Worm (Caenorhabditis elegans) whole organism, L4 larva: ENCODE measurements around the gene C15H11.1.

Source experiments
- F10B5.3 ChIP-seq: sonication (generic microtip); optimal IDR thresholded peaks from 2 replicates; lab custom pipeline; 2016; ENCODE audit warnings: mild to moderate bottlenecking, missing genetic modification characterization, missing compliant biosample characterization
- T20F7.1 ChIP-seq: fragments of 200-800 bp; sonication (Bioruptor generic); optimal IDR thresholded peaks from 2 replicates; lab custom pipeline; 2018; ENCODE audit warnings: mild to moderate bottlenecking, missing genetic modification characterization, missing compliant biosample characterization
- T26A8.4 ChIP-seq: fragments of 200-800 bp; sonication (Bioruptor generic); IDR thresholded peaks from 2 replicates; pipeline ENCODE4 v1.3.6; 2022; ENCODE audit warnings: missing genetic modification characterization, missing compliant biosample characterization
- Y5F2A.4 ChIP-seq: fragments of 200-800 bp; sonication (Bioruptor generic); optimal IDR thresholded peaks from 2 replicates; lab custom pipeline; 2018; ENCODE audit warnings: mild to moderate bottlenecking, missing genetic modification characterization, missing compliant biosample characterization
- Y75B8A.6 ChIP-seq: fragments of 200-800 bp; sonication (Bioruptor generic); IDR thresholded peaks from 2 replicates; pipeline ENCODE4 v1.3.6; 2022; ENCODE audit warnings: missing genetic modification reagents, missing genetic modification characterization, missing compliant biosample characterization
- aly-2 ChIP-seq: sonication (generic microtip); optimal IDR thresholded peaks from 2 replicates; lab custom pipeline; 2018; ENCODE audit warnings: missing biosample characterization, missing genetic modification characterization
- ama-1 ChIP-seq: fragments of 150-350 bp; optimal IDR thresholded peaks from 2 replicates; lab custom pipeline; 2014; ENCODE audit warnings: inconsistent platforms, mixed read lengths
- arid-1 ChIP-seq: fragments of 200-800 bp; sonication (Bioruptor generic); conservative IDR thresholded peaks from 2 replicates; pipeline ENCODE4 v1.3.6; 2022; ENCODE audit warnings: missing genetic modification reagents, missing genetic modification characterization, missing compliant biosample characterization
- attf-4 ChIP-seq: sonication (generic microtip); optimal IDR thresholded peaks from 3 replicates; lab custom pipeline; 2017; ENCODE audit warnings: missing biosample characterization, missing genetic modification characterization
- ceh-62 ChIP-seq: sonication (generic microtip); optimal IDR thresholded peaks from 2 replicates; lab custom pipeline; 2017; ENCODE audit warnings: missing biosample characterization, missing genetic modification characterization
- ceh-82 ChIP-seq: sonication (generic microtip); optimal IDR thresholded peaks from 2 replicates; lab custom pipeline; 2017; ENCODE audit warnings: missing biosample characterization, missing genetic modification characterization
- ctbp-1 ChIP-seq: fragments of 200-800 bp; sonication (Bioruptor generic); IDR thresholded peaks from 2 replicates; pipeline ENCODE4 v1.3.6; 2022; ENCODE audit warnings: missing genetic modification reagents, missing genetic modification characterization, missing compliant biosample characterization
- daf-16 ChIP-seq, 3 experiments: sonication (generic microtip); optimal IDR thresholded peaks; 2 replicates each; lab custom pipeline; 2016 to 2017; ENCODE audit warnings: missing genetic modification characterization in 3 of 3, missing genetic modification reagents in 3 of 3, mild to moderate bottlenecking in 2 of 3, missing compliant biosample characterization in 2 of 3, missing biosample characterization in 1 of 3, moderate library complexity in 1 of 3
- dmd-9 ChIP-seq: fragments of 200-800 bp; sonication (Bioruptor generic); IDR thresholded peaks from 2 replicates; pipeline ENCODE4 v1.3.6; 2022; ENCODE audit warnings: missing genetic modification reagents, missing genetic modification characterization, missing compliant biosample characterization
- dpl-1 ChIP-seq: fragments of 150-350 bp; optimal IDR thresholded peaks from 2 replicates; lab custom pipeline; 2014; ENCODE audit warnings: missing biosample characterization, missing genetic modification reagents, missing genetic modification characterization
- dve-1 ChIP-seq: sonication (generic microtip); optimal IDR thresholded peaks from 2 replicates; lab custom pipeline; 2017; ENCODE audit warnings: antibody characterized with exemption, mild to moderate bottlenecking, missing genetic modification characterization, missing compliant biosample characterization; ENCODE audit not compliant: insufficient read depth
- fkh-10 ChIP-seq: fragments of 150-350 bp; optimal IDR thresholded peaks from 2 replicates; lab custom pipeline; 2014; ENCODE audit warnings: missing biosample characterization, missing genetic modification reagents, missing genetic modification characterization
- hif-1 ChIP-seq, 2 experiments: sonication (generic microtip); optimal IDR thresholded peaks; 2 replicates each; lab custom pipeline; 2016 to 2017; ENCODE audit warnings: missing compliant biosample characterization in 2 of 2, missing genetic modification characterization in 2 of 2, missing genetic modification reagents in 2 of 2, missing genotype in 2 of 2, mild to moderate bottlenecking in 1 of 2
- hlh-11 ChIP-seq: fragments of 200-800 bp; sonication (Bioruptor generic); optimal IDR thresholded peaks from 2 replicates; lab custom pipeline; 2018; ENCODE audit warnings: mild to moderate bottlenecking, missing genetic modification characterization, missing compliant biosample characterization
- hlh-30 ChIP-seq: sonication (generic microtip); optimal IDR thresholded peaks from 2 replicates; lab custom pipeline; 2017; ENCODE audit warnings: antibody characterized with exemption, mild to moderate bottlenecking, missing genetic modification characterization, missing compliant biosample characterization; ENCODE audit not compliant: insufficient read depth
- hmg-1.1 ChIP-seq: fragments of 200-800 bp; sonication (Bioruptor generic); IDR thresholded peaks from 2 replicates; pipeline ENCODE4 v1.3.6; 2022; ENCODE audit warnings: missing genetic modification reagents, missing genetic modification characterization, missing compliant biosample characterization
- lin-1 ChIP-seq: fragments of 200-800 bp; sonication (Bioruptor generic); IDR thresholded peaks from 2 replicates; pipeline ENCODE4 v1.3.6; 2022; ENCODE audit warnings: missing genetic modification reagents, missing genetic modification characterization, missing compliant biosample characterization
- lin-29 ChIP-seq: fragments of 200-800 bp; sonication (Bioruptor generic); IDR thresholded peaks from 2 replicates; pipeline ENCODE4 v1.3.6; 2022; ENCODE audit warnings: missing genetic modification reagents, missing genetic modification characterization, missing compliant biosample characterization
- lin-39 ChIP-seq: fragments of 150-350 bp; optimal IDR thresholded peaks from 2 replicates; lab custom pipeline; 2014; ENCODE audit warnings: missing biosample characterization, missing genetic modification reagents, missing genetic modification characterization
- madf-9 ChIP-seq: fragments of 200-800 bp; sonication (Bioruptor generic); conservative IDR thresholded peaks from 2 replicates; pipeline ENCODE4 v1.3.6; 2022; ENCODE audit warnings: missing genetic modification reagents, missing genetic modification characterization, missing compliant biosample characterization
- mdl-1 ChIP-seq, 2 experiments: fragments of 150-350 bp in 1 of 2; sonication (generic microtip) in 1 of 2; optimal IDR thresholded peaks; 2 replicates each; lab custom pipeline; 2014 to 2017; ENCODE audit warnings: missing biosample characterization in 2 of 2, missing genetic modification characterization in 2 of 2
- mep-1 ChIP-seq: fragments of 150-350 bp; sonication (generic microtip); optimal IDR thresholded peaks from 3 replicates; lab custom pipeline; 2014; ENCODE audit warnings: missing biosample characterization, missing genetic modification characterization
- mes-2 ChIP-seq: sonication (generic microtip); optimal IDR thresholded peaks from 2 replicates; lab custom pipeline; 2016; ENCODE audit warnings: missing genotype, mild to moderate bottlenecking, missing genetic modification characterization, missing compliant biosample characterization; ENCODE audit not compliant: poor library complexity, severe bottlenecking
- nhr-11 ChIP-seq: fragments of 150-350 bp; optimal IDR thresholded peaks from 2 replicates; lab custom pipeline; 2014; ENCODE audit warnings: missing biosample characterization, missing genetic modification characterization
- nhr-111 ChIP-seq: fragments of 200-800 bp; sonication (Bioruptor generic); optimal IDR thresholded peaks from 2 replicates; lab custom pipeline; 2018; ENCODE audit warnings: mild to moderate bottlenecking, missing genetic modification characterization, missing compliant biosample characterization
- nhr-25 ChIP-seq: sonication (generic microtip); optimal IDR thresholded peaks from 2 replicates; lab custom pipeline; 2017; ENCODE audit warnings: missing genetic modification characterization, mild to moderate bottlenecking, missing compliant biosample characterization, antibody characterized with exemption, moderate library complexity, borderline replicate concordance; ENCODE audit not compliant: insufficient read depth
- nhr-41 ChIP-seq: fragments of 200-800 bp; sonication (Bioruptor generic); IDR thresholded peaks from 2 replicates; pipeline ENCODE4 v1.3.6; 2022; ENCODE audit warnings: missing genetic modification reagents, missing genetic modification characterization, missing compliant biosample characterization
- nhr-48 ChIP-seq: sonication (generic microtip); optimal IDR thresholded peaks from 2 replicates; lab custom pipeline; 2016; ENCODE audit warnings: mild to moderate bottlenecking, missing genetic modification characterization, missing compliant biosample characterization
- nhr-6 ChIP-seq: fragments of 150-350 bp; optimal IDR thresholded peaks from 2 replicates; lab custom pipeline; 2014; ENCODE audit warnings: missing biosample characterization, missing genetic modification characterization
- pha-4 ChIP-seq, 2 experiments: fragments of 150-350 bp in 1 of 2; fragments of 200-800 bp in 1 of 2; sonication (Bioruptor generic) in 1 of 2; IDR thresholded peaks in 1 of 2; optimal IDR thresholded peaks in 1 of 2; 2 replicates each; pipeline versions ENCODE4 v1.3.6 to Lab custom; 2014 to 2022; ENCODE audit warnings: missing genetic modification characterization in 2 of 2, missing genetic modification reagents in 2 of 2, missing biosample characterization in 1 of 2, missing compliant biosample characterization in 1 of 2
- rbr-2 ChIP-seq: sonication (generic microtip); optimal IDR thresholded peaks from 2 replicates; lab custom pipeline; 2016; ENCODE audit warnings: missing genotype, missing genetic modification characterization, missing compliant biosample characterization
- sdz-12 ChIP-seq: fragments of 200-800 bp; sonication (Bioruptor generic); optimal IDR thresholded peaks from 2 replicates; lab custom pipeline; 2018; ENCODE audit warnings: mild to moderate bottlenecking, missing genetic modification characterization, missing compliant biosample characterization
- set-16 ChIP-seq: fragments of 200-800 bp; sonication (Bioruptor generic); IDR thresholded peaks from 2 replicates; pipeline ENCODE4 v1.3.6; 2022; ENCODE audit warnings: missing genetic modification reagents, missing genetic modification characterization, missing compliant biosample characterization
- snpc-4 ChIP-seq: fragments of 150-350 bp; optimal IDR thresholded peaks from 2 replicates; lab custom pipeline; 2014; ENCODE audit warnings: missing biosample characterization, missing genetic modification characterization
- spr-3 ChIP-seq: fragments of 200-800 bp; sonication (Bioruptor generic); optimal IDR thresholded peaks from 2 replicates; lab custom pipeline; 2018; ENCODE audit warnings: mild to moderate bottlenecking, missing genetic modification characterization, missing compliant biosample characterization
- unc-130 ChIP-seq: sonication (generic microtip); optimal IDR thresholded peaks from 2 replicates; lab custom pipeline; 2016; ENCODE audit warnings: missing genetic modification reagents, missing genetic modification characterization, missing compliant biosample characterization
- unc-39 ChIP-seq: sonication (generic microtip); optimal IDR thresholded peaks from 2 replicates; lab custom pipeline; 2017; ENCODE audit warnings: missing biosample characterization, missing genetic modification characterization
- vab-7 ChIP-seq: fragments of 200-800 bp; sonication (Bioruptor generic); IDR thresholded peaks from 2 replicates; pipeline ENCODE4 v1.3.6; 2022; ENCODE audit warnings: missing genetic modification reagents, missing genetic modification characterization, missing compliant biosample characterization
- zip-11 ChIP-seq: fragments of 200-800 bp; sonication (Bioruptor generic); IDR thresholded peaks from 2 replicates; pipeline ENCODE4 v1.3.6; 2022; ENCODE audit warnings: missing genetic modification characterization, missing compliant biosample characterization
- ztf-7 ChIP-seq: fragments of 150-350 bp; optimal IDR thresholded peaks from 2 replicates; lab custom pipeline; 2014; ENCODE audit warnings: missing biosample characterization, missing genetic modification characterization

Gene C15H11.1

ce11 chrV:14355738-14356368 is 37.8 kb upstream of the C15H11.1 start, which contains the start of gene cyn-1 (continued):
- TF ChIP-seq nhr-48 (tag; lab: Kevin White, UChicago) (peak; percentile 24), lin-39 (tag; lab: Kevin White, UChicago) (no peak), nhr-6 (tag; lab: Kevin White, UChicago) (peak; percentile 96), mdl-1 (tag; optimal IDR thresholded peaks at IDR 0.05; lab: Kevin White, UChicago) (peak in 1 of 2 experiments; percentile 20), T20F7.1 (GFP tag; lab: Kevin White, UChicago) (peak; percentile 72), nhr-111 (GFP tag; lab: Kevin White, UChicago) (no peak), attf-4 (tag; lab: Kevin White, UChicago) (no peak), arid-1 (0 out of 2 replicates have a peak, but pooled peaks have one; percentile 14), hlh-30 (tag; lab: Kevin White, UChicago) (peak; percentile 52), F10B5.3 (tag; lab: Kevin White, UChicago) (peak; percentile 40), hlh-11 (tag; lab: Kevin White, UChicago) (peak; percentile 66), ceh-82 (tag; lab: Kevin White, UChicago) (no peak), dpl-1 (GFP tag; lab: Kevin White, UChicago) (peak; percentile 97), Y5F2A.4 (GFP tag; lab: Kevin White, UChicago) (no peak), vab-7 (no peak), hmg-1.1 (GFP tag; lab: Robert Waterston, UW) (peak; percentile 77), fkh-10 (GFP tag; lab: Kevin White, UChicago) (peak; percentile 69), mep-1 (peak; percentile 86), sdz-12 (GFP tag; lab: Kevin White, UChicago) (no peak), ama-1 (peak; percentile 10), ctbp-1 (GFP tag; lab: Robert Waterston, UW) (no peak; the same call in 1 of the 2 replicates), mes-2 (tag; lab: Kevin White, UChicago) (peak; percentile 93), rbr-2 (tag; lab: Kevin White, UChicago) (peak; percentile 73), nhr-41 (no peak), madf-9 (GFP tag; lab: Robert Waterston, UW) (peak; percentile 43; the same call in 1 of the 2 replicates), pha-4 (GFP tag; IDR thresholded peaks at IDR 0.05; lab: Robert Waterston, UW) (peak; percentile 49; the same call in 1 of the 2 replicates), pha-4 (tag; optimal IDR thresholded peaks at IDR 0.05; lab: Kevin White, UChicago) (peak; percentile 72), unc-130 (GFP tag; lab: Kevin White, UChicago) (peak; percentile 41), hif-1 (tag; optimal IDR thresholded peaks at IDR 0.05; lab: Kevin White, UChicago) (peak in 1 of 2 experiments; percentile 25), nhr-11 (peak; percentile 34), ztf-7 (tag; lab: Kevin White, UChicago) (peak; percentile 53), spr-3 (GFP tag; lab: Kevin White, UChicago) (peak; percentile 17), nhr-25 (tag; lab: Kevin White, UChicago) (peak; percentile 25), aly-2 (no peak), Y75B8A.6 (GFP tag; lab: Robert Waterston, UW) (no peak)

ce11 chrV:14358577-14358976 is 35.0 kb upstream of the C15H11.1 start, which contains the start of gene Y49A3A.4:
Gene Y49A3A.4 (minus strand): TSS chrV:14358890.
- TF ChIP-seq T26A8.4 (peak; percentile 63), dmd-9 (GFP tag; lab: Robert Waterston, UW) (no peak), mes-2 (tag; lab: Kevin White, UChicago) (peak; percentile 39), rbr-2 (tag; lab: Kevin White, UChicago) (no peak), hlh-11 (tag; lab: Kevin White, UChicago) (peak; percentile 23), lin-1 (GFP tag; lab: Robert Waterston, UW) (no peak), lin-29 (no peak), ceh-62 (tag; lab: Kevin White, UChicago) (no peak), unc-39 (tag; lab: Kevin White, UChicago) (no peak), zip-11 (GFP tag; lab: Robert Waterston, UW) (no peak), spr-3 (GFP tag; lab: Kevin White, UChicago) (peak; percentile 11), sdz-12 (GFP tag; lab: Kevin White, UChicago) (no peak), daf-16 (GFP tag; optimal IDR thresholded peaks at IDR 0.05; lab: Kevin White, UChicago) (no peak), daf-16 (tag; optimal IDR thresholded peaks at IDR 0.05; lab: Kevin White, UChicago) (peak; percentile 42), vab-7 (no peak), Y5F2A.4 (GFP tag; lab: Kevin White, UChicago) (peak; percentile 0), mep-1 (peak; percentile 21), hlh-30 (tag; lab: Kevin White, UChicago) (peak; percentile 35), dve-1 (tag; lab: Kevin White, UChicago) (peak; percentile 19), snpc-4 (peak; percentile 70), set-16 (GFP tag; lab: Robert Waterston, UW) (no peak)
